Worm (Caenorhabditis elegans): ENCODE results near the gene C55C3.7.

Gene C55C3.7

ce11 chrIV:5701646-5702045 is 19.2 kb upstream of the C55C3.7 start:
- TF ChIP-seq peb-1 (tag; optimal IDR thresholded peaks at IDR 0.05) (no peak), nhr-6 (tag; optimal IDR thresholded peaks at IDR 0.05) (no peak), zag-1 (tag; optimal IDR thresholded peaks at IDR 0.05) (no peak), blmp-1 (tag; optimal IDR thresholded peaks at IDR 0.05; ENCODE audit: insufficient read depth) (peak; percentile 56), ama-1 (optimal IDR thresholded peaks at IDR 0.05) (no peak)

DNA sequence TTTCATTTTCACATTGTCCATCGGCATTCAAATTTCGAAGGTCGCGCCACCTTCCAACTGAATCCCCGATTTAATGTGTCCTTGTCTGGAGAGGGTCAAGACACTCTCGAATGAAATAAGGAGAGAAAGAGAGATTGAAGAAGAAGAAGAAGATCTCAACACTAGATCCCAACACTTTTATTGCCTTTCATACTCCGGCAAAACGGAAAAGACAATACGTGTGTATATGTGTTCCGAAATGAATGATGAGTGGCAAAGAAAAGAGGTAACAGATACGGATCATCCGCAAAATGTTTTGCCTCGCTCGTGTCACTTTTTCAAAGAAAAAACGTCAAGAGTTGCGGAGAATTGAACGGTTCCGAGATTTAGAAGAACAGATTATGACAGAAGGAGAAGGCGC is 17.9 kb upstream of the C55C3.7 start:
- TF ChIP-seq nhr-25 (tag; optimal IDR thresholded peaks at IDR 0.05): peak; percentile 47
- no peak for TF ChIP-seq mab-5 (tag; optimal IDR thresholded peaks at IDR 0.05)

ce11 chrIV:5690386-5691080 is 8.1 kb upstream of the C55C3.7 start, which contains the start of gene C55C3.8:
C55C3.8 (plus strand) TSS chrIV:5691030.
- no peak for TF ChIP-seq F13H6.1 (tag; optimal IDR thresholded peaks at IDR 0.05)
- TF ChIP-seq R02D3.7 (tag; optimal IDR thresholded peaks at IDR 0.05): no peak
- TF ChIP-seq sma-3 (GFP tag; optimal IDR thresholded peaks at IDR 0.05): no peak
- TF ChIP-seq sma-9 (GFP tag; optimal IDR thresholded peaks at IDR 0.05): no peak
- TF ChIP-seq sma-9 (tag; optimal IDR thresholded peaks at IDR 0.05): no peak
- no peak for TF ChIP-seq mab-5 (tag; optimal IDR thresholded peaks at IDR 0.05)
- TF ChIP-seq nhr-11 (tag; optimal IDR thresholded peaks at IDR 0.05): no peak
- TF ChIP-seq ztf-4 (tag; optimal IDR thresholded peaks at IDR 0.05): no peak
- no peak for TF ChIP-seq C34F6.9 (tag; optimal IDR thresholded peaks at IDR 0.05)
- TF ChIP-seq alr-1 (tag; optimal IDR thresholded peaks at IDR 0.05): no peak
- TF ChIP-seq nhr-21 (tag; optimal IDR thresholded peaks at IDR 0.05): no peak
- no peak for TF ChIP-seq lsy-2 (tag; optimal IDR thresholded peaks at IDR 0.05)
- no peak for TF ChIP-seq egl-27 (tag; optimal IDR thresholded peaks at IDR 0.05)
- no peak for TF ChIP-seq aly-2 (tag; optimal IDR thresholded peaks at IDR 0.05)
- TF ChIP-seq unc-62 (GFP tag; optimal IDR thresholded peaks at IDR 0.05): no peak
- TF ChIP-seq ztf-11 (tag; optimal IDR thresholded peaks at IDR 0.05): no peak
- TF ChIP-seq fos-1 (tag; optimal IDR thresholded peaks at IDR 0.05): no peak
- TF ChIP-seq crh-2 (tag; optimal IDR thresholded peaks at IDR 0.05): no peak
- no peak for TF ChIP-seq peb-1 (tag; optimal IDR thresholded peaks at IDR 0.05)

DNA sequence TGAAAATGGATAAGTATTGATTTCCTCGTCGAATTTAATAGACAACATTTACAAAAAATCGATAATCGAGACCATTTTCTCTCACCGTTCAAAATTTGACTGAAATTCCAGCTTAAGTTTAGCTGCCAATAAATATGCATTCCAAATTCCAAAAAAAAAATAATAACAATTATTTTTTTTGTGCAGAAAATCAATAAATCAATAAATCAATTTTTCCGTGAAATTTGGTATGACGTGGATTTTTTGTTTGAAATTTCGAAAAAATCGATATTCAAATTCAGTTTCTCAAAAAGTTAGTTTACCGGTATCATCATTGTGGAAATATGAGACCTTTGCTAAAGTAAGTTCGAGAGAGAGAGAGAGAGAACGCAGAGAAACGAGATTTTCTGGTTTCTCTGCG is 2.6 kb upstream of the C55C3.7 start, which contains the start of gene C55C3.3:
Gene C55C3.3 (plus strand): TSS at position 274 of the 400 bp plus-strand sequence.
- TF ChIP-seq unc-55 (GFP tag; optimal IDR thresholded peaks at IDR 0.05): no peak
- no peak for TF ChIP-seq elt-3 (tag; optimal IDR thresholded peaks at IDR 0.05)
- TF ChIP-seq zag-1 (tag; optimal IDR thresholded peaks at IDR 0.05): no peak
- TF ChIP-seq nhr-6 (tag; optimal IDR thresholded peaks at IDR 0.05): no peak
- no peak for TF ChIP-seq nhr-10 (tag; optimal IDR thresholded peaks at IDR 0.05)
- TF ChIP-seq nhr-129 (tag; optimal IDR thresholded peaks at IDR 0.05): no peak
- no peak for TF ChIP-seq sma-3 (GFP tag; optimal IDR thresholded peaks at IDR 0.05)
- no peak for TF ChIP-seq nhr-21 (tag; optimal IDR thresholded peaks at IDR 0.05)
- no peak for TF ChIP-seq skn-1 (tag; optimal IDR thresholded peaks at IDR 0.05)
- TF ChIP-seq lsy-2 (tag; optimal IDR thresholded peaks at IDR 0.05): no peak
- no peak for TF ChIP-seq nhr-23 (tag; optimal IDR thresholded peaks at IDR 0.05)
- TF ChIP-seq unc-62 (GFP tag; optimal IDR thresholded peaks at IDR 0.05): no peak
- no peak for TF ChIP-seq alr-1 (tag; optimal IDR thresholded peaks at IDR 0.05)
- TF ChIP-seq crh-2 (tag; optimal IDR thresholded peaks at IDR 0.05): no peak
- TF ChIP-seq nhr-11 (tag; optimal IDR thresholded peaks at IDR 0.05): no peak
- TF ChIP-seq R02D3.7 (tag; optimal IDR thresholded peaks at IDR 0.05): no peak
- TF ChIP-seq nhr-25 (tag; optimal IDR thresholded peaks at IDR 0.05): no peak

- no peak for TF ChIP-seq ZK546.5 (tag; optimal IDR thresholded peaks at IDR 0.05)
- TF ChIP-seq unc-39 (tag; optimal IDR thresholded peaks at IDR 0.05): no peak
- TF ChIP-seq crh-2 (tag; optimal IDR thresholded peaks at IDR 0.05): no peak
- TF ChIP-seq lin-13 (GFP tag; optimal IDR thresholded peaks at IDR 0.05): no peak
- no peak for TF ChIP-seq ztf-4 (tag; optimal IDR thresholded peaks at IDR 0.05)
- TF ChIP-seq nhr-6 (tag; optimal IDR thresholded peaks at IDR 0.05): no peak
- no peak for TF ChIP-seq aly-2 (tag; optimal IDR thresholded peaks at IDR 0.05)
- no peak for TF ChIP-seq nhr-237 (tag; optimal IDR thresholded peaks at IDR 0.05)
- no peak for TF ChIP-seq ztf-1 (GFP tag; conservative IDR thresholded peaks at IDR 0.05)
- TF ChIP-seq unc-55 (GFP tag; optimal IDR thresholded peaks at IDR 0.05): no peak
- TF ChIP-seq fos-1 (tag; optimal IDR thresholded peaks at IDR 0.05): no peak
Measured at ce11 chrIV:5678044-5678443, 4.4 kb downstream of the C55C3.7 start, which contains the start of gene C55C3.4. C55C3.4 (minus strand) TSS chrIV:5678144.

Data from whole organism, L2 larva.